Fruit fly (Drosophila melanogaster): ENCODE results near the gene spn-A.

The spn-A gene

DNA sequence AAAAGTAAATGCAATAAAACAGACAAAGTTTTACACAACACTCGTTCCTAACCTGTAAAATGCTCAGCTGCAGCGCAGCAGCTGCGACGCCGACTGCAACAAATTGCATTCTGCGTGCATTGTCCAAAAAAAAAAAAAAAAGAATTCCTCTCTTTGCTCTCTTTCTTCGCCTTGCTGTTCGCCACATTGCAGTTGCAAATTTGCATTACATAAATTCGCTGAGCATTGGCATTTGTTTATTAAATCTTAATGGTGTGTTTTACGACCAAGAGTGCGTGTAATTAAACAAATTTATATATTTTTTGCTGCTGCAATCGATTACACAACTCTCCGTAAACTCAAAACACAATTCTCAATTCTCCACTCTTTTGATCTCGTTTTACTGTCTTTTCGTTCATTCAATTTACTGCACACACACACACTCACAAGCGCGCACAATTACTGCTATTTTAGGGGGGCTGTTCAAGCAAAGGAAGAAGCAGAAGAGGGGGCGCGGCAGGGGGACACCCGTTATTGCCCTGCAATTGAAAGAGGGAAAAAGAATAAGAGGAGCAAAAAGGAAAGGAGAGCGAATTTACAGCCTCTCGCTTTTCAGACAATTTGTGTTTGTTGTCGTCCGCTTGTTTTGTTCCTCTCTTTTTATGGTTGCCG lies 44.6 kb upstream of the spn-A start:
- TF ChIP-seq Clk (GFP tag; optimal IDR thresholded peaks at IDR 0.05) (no peak), CG7045 (GFP tag; optimal IDR thresholded peaks at IDR 0.05) (no peak), cic (GFP tag; optimal IDR thresholded peaks at IDR 0.05) (no peak), pad (GFP tag; optimal IDR thresholded peaks at IDR 0.05) (peak; percentile 99), bab1 (GFP tag; optimal IDR thresholded peaks at IDR 0.05) (no peak), Crg-1 (GFP tag; optimal IDR thresholded peaks at IDR 0.05) (no peak), CG33017 (tag; optimal IDR thresholded peaks at IDR 0.05) (no peak), kay (GFP tag; ENCODE audit: borderline replicate concordance) (no peak), Mnt (GFP tag; optimal IDR thresholded peaks at IDR 0.05) (peak; percentile 15), CG7101 (tag; optimal IDR thresholded peaks at IDR 0.05) (no peak), CG1620 (GFP tag; optimal IDR thresholded peaks at IDR 0.05) (no peak), Hr96 (GFP tag; optimal IDR thresholded peaks at IDR 0.05) (peak; percentile 35), ovo (GFP tag; optimal IDR thresholded peaks at IDR 0.05) (peak; percentile 94), CG12768 (GFP tag; optimal IDR thresholded peaks at IDR 0.05) (no peak), tj (GFP tag; optimal IDR thresholded peaks at IDR 0.05) (peak; percentile 83), cnc (optimal IDR thresholded peaks at IDR 0.05) (no peak)

- TF ChIP-seq CG33017 (tag; optimal IDR thresholded peaks at IDR 0.05) (peak; percentile 84), Hr96 (GFP tag; optimal IDR thresholded peaks at IDR 0.05) (peak; percentile 65), CG5204 (GFP tag; optimal IDR thresholded peaks at IDR 0.05) (peak; percentile 39), CG11617 (GFP tag; optimal IDR thresholded peaks at IDR 0.05) (peak; percentile 76), Mnt (GFP tag; optimal IDR thresholded peaks at IDR 0.05) (peak; percentile 65), tj (GFP tag; optimal IDR thresholded peaks at IDR 0.05) (peak; percentile 66), Clk (GFP tag; optimal IDR thresholded peaks at IDR 0.05) (peak; percentile 47), CG14711 (tag; optimal IDR thresholded peaks at IDR 0.05) (no peak), cic (GFP tag; optimal IDR thresholded peaks at IDR 0.05) (peak; percentile 81), Crg-1 (GFP tag; optimal IDR thresholded peaks at IDR 0.05) (peak; percentile 50), CG12768 (GFP tag; optimal IDR thresholded peaks at IDR 0.05) (peak; percentile 78), cnc (optimal IDR thresholded peaks at IDR 0.05) (no peak), bab1 (GFP tag; optimal IDR thresholded peaks at IDR 0.05) (no peak), pad (GFP tag; optimal IDR thresholded peaks at IDR 0.05) (no peak), CG1620 (GFP tag; optimal IDR thresholded peaks at IDR 0.05) (peak; percentile 49), toe (GFP tag; optimal IDR thresholded peaks at IDR 0.05) (peak; percentile 88), kay (GFP tag; ENCODE audit: borderline replicate concordance) (peak; percentile 79), CG7045 (GFP tag; optimal IDR thresholded peaks at IDR 0.05) (peak; percentile 38), ovo (GFP tag; optimal IDR thresholded peaks at IDR 0.05) (peak; percentile 47), CG7101 (tag; optimal IDR thresholded peaks at IDR 0.05) (peak; percentile 57)
These were observed 43.6 kb upstream of the spn-A start for dm6 chr3R:30099341-30099871.

dm6 chr3R:30098229-30098628 lies 42.4 kb upstream of the spn-A start:
- no peak for TF ChIP-seq tj (GFP tag; optimal IDR thresholded peaks at IDR 0.05)
- TF ChIP-seq pad (GFP tag; optimal IDR thresholded peaks at IDR 0.05), result no peak
- no peak for TF ChIP-seq CG33017 (tag; optimal IDR thresholded peaks at IDR 0.05)
- no peak for TF ChIP-seq toe (GFP tag; optimal IDR thresholded peaks at IDR 0.05)
- TF ChIP-seq Mnt (GFP tag; optimal IDR thresholded peaks at IDR 0.05), result no peak
- no peak for TF ChIP-seq ovo (GFP tag; optimal IDR thresholded peaks at IDR 0.05)
- no peak for TF ChIP-seq CG7045 (GFP tag; optimal IDR thresholded peaks at IDR 0.05)
- TF ChIP-seq cnc (optimal IDR thresholded peaks at IDR 0.05), result no peak
- no peak for TF ChIP-seq Crg-1 (GFP tag; optimal IDR thresholded peaks at IDR 0.05)

DNA sequence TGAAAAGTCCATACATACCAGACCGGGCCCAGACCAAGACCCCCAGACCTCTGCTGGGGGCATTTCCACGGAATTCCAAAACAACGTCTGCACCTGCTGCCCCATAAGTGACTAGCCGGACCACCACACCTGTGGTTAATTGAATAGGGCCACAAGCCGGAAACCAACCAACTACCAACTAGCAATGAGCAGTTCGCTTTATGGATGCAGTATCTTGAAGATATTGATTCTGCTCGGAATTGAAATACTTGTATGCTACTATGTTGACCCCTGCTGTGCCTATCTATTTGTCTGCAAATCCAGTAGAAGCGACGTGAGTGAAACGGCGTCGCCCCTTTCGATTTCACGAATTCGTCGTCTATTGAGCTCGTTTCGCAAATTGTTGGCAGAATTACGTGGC lies 40.0 kb upstream of the spn-A start:
- TF ChIP-seq cnc (optimal IDR thresholded peaks at IDR 0.05) (no peak), CG11617 (GFP tag; optimal IDR thresholded peaks at IDR 0.05) (no peak), CG7101 (tag; optimal IDR thresholded peaks at IDR 0.05) (peak; percentile 19), kay (GFP tag; ENCODE audit: borderline replicate concordance) (no peak), Crg-1 (GFP tag; optimal IDR thresholded peaks at IDR 0.05) (no peak), Hr96 (GFP tag; optimal IDR thresholded peaks at IDR 0.05) (no peak), CG14711 (tag; optimal IDR thresholded peaks at IDR 0.05) (peak; percentile 10)

- TF ChIP-seq CG5204 (GFP tag; optimal IDR thresholded peaks at IDR 0.05) (no peak), kay (GFP tag; ENCODE audit: borderline replicate concordance) (no peak), CG7101 (tag; optimal IDR thresholded peaks at IDR 0.05) (no peak), Clk (GFP tag; optimal IDR thresholded peaks at IDR 0.05) (no peak), CG11617 (GFP tag; optimal IDR thresholded peaks at IDR 0.05) (no peak)
These were observed 39.5 kb upstream of the spn-A start for dm6 chr3R:30095381-30095780.

- no peak for TF ChIP-seq toe (GFP tag; optimal IDR thresholded peaks at IDR 0.05)
- no peak for TF ChIP-seq kay (GFP tag; ENCODE audit: borderline replicate concordance)
- no peak for TF ChIP-seq cic (GFP tag; optimal IDR thresholded peaks at IDR 0.05)
- TF ChIP-seq Mnt (GFP tag; optimal IDR thresholded peaks at IDR 0.05), result no peak
These were observed 36.8 kb upstream of the spn-A start for dm6 chr3R:30092700-30093044.

All from whole organism, adult.